Worm (Caenorhabditis elegans) whole organism, young adult: ENCODE data around the gene icl-1.

Experiments
- cebp-1 ChIP-seq, 2 experiments: fragments of 200-800 bp in 1 of 2; sonication (Bioruptor generic) in 1 of 2; sonication (generic microtip) in 1 of 2; IDR thresholded peaks in 1 of 2; optimal IDR thresholded peaks in 1 of 2; 2 replicates each; pipeline versions ENCODE4 v1.3.6 to Lab custom; 2017 to 2022; ENCODE audit warnings: missing compliant biosample characterization in 2 of 2, missing genetic modification characterization in 2 of 2, mild to moderate bottlenecking in 1 of 2, missing genetic modification reagents in 1 of 2, moderate library complexity in 1 of 2
- dpl-1 ChIP-seq: fragments of 150-350 bp; optimal IDR thresholded peaks from 2 replicates; lab custom pipeline; 2014; ENCODE audit warnings: missing biosample characterization, missing genetic modification reagents, missing genetic modification characterization
- unc-62 ChIP-seq: fragments of 150-350 bp; optimal IDR thresholded peaks from 2 replicates; lab custom pipeline; 2014; ENCODE audit warnings: missing biosample characterization, missing genetic modification reagents, missing genetic modification characterization

ce11 chrV:695914-696313 is 31.9 kb downstream of the icl-1 start, which contains the start of gene srj-52:
- TF ChIP-seq unc-62 (no peak), dpl-1 (no peak), cebp-1 (GFP tag; IDR thresholded peaks at IDR 0.05; lab: Robert Waterston, UW) (no peak), cebp-1 (tag; optimal IDR thresholded peaks at IDR 0.05; lab: Kevin White, UChicago) (no peak)
